Worm (Caenorhabditis elegans) whole organism, L4/young adult: ENCODE data around the gene F31E8.5.

Experiments
- W03F9.2 ChIP-seq: fragments of 150-350 bp; optimal IDR thresholded peaks from 2 replicates; lab custom pipeline; 2014; ENCODE audit warnings: missing biosample characterization, missing genetic modification characterization
- dao-5 ChIP-seq: sonication (generic microtip); optimal IDR thresholded peaks from 2 replicates; lab custom pipeline; 2016; ENCODE audit warnings: missing genotype, missing genetic modification characterization, moderate library complexity, missing compliant biosample characterization
- him-1 ChIP-seq: sonication (generic microtip); optimal IDR thresholded peaks from 2 replicates; lab custom pipeline; 2016; ENCODE audit warnings: missing genotype, missing genetic modification reagents, missing genetic modification characterization, missing compliant biosample characterization

ce11 chrII:6835972-6836595 is 29.0 kb upstream of the F31E8.5 start:
- TF ChIP-seq W03F9.2: no peak
- TF ChIP-seq dao-5: no peak
- no peak for TF ChIP-seq him-1 (tag; lab: Kevin White, UChicago)
